Fruit fly (Drosophila melanogaster) whole organism, embryonic: ENCODE data around the gene CG6983.

ENCODE experiments used
- CG17568 ChIP-seq: fragments of 200-800 bp; sonication (Bioruptor generic); optimal IDR thresholded peaks from 2 replicates; lab custom pipeline; 2018; ENCODE audit warnings: missing biosample characterization, mild to moderate bottlenecking, missing genetic modification characterization, moderate library complexity
- CG17612 ChIP-seq: fragments of 200-800 bp; sonication (Bioruptor generic); IDR thresholded peaks from 2 replicates; pipeline ENCODE4 v1.3.6; 2022; ENCODE audit warnings: missing biosample characterization, missing genetic modification characterization
- CG6854 ChIP-seq: fragments of 200-800 bp; sonication (Bioruptor generic); optimal IDR thresholded peaks from 3 replicates; lab custom pipeline; 2017; ENCODE audit warnings: missing biosample characterization, mild to moderate bottlenecking, missing genetic modification characterization
- CG9797 ChIP-seq: fragments of 200-800 bp; sonication (Bioruptor generic); optimal IDR thresholded peaks from 3 replicates; lab custom pipeline; 2018; ENCODE audit warnings: missing biosample characterization, mild to moderate bottlenecking, missing genetic modification characterization
- MTF-1 ChIP-seq: fragments of 200-800 bp; sonication (Bioruptor generic); optimal IDR thresholded peaks from 2 replicates; lab custom pipeline; 2018; ENCODE audit warnings: missing biosample characterization, mild to moderate bottlenecking, missing genetic modification characterization, borderline replicate concordance
- Myb ChIP-seq: fragments of 200-800 bp; sonication (Bioruptor generic); optimal IDR thresholded peaks from 2 replicates; lab custom pipeline; 2016; ENCODE audit warnings: missing biosample characterization, missing genetic modification characterization
- Spps ChIP-seq: fragments of 200-800 bp; sonication (Bioruptor generic); optimal IDR thresholded peaks from 2 replicates; lab custom pipeline; 2018; ENCODE audit warnings: missing biosample characterization, mild to moderate bottlenecking, missing genetic modification characterization
- Trl ChIP-seq, 3 experiments: fragments of >200 bp in 2 of 3; fragments of 200-800 bp in 1 of 3; sonication (Bioruptor generic) in 1 of 3; optimal IDR thresholded peaks; 2 replicates in 1 of 3; 3 replicates in 2 of 3; lab custom pipeline; 2016 to 2017; ENCODE audit warnings: missing biosample characterization in 1 of 3, missing genetic modification characterization in 1 of 3
- btn ChIP-seq: fragments of 200-800 bp; sonication (Bioruptor generic); optimal IDR thresholded peaks from 2 replicates; lab custom pipeline; 2016; ENCODE audit warnings: missing biosample characterization, missing genetic modification characterization
- da ChIP-seq: fragments of 200-800 bp; sonication (Bioruptor generic); optimal IDR thresholded peaks from 2 replicates; lab custom pipeline; 2016; ENCODE audit warnings: missing biosample characterization, missing genetic modification characterization

dm6 chr3L:8456472-8457049 lies 7.4 kb upstream of the CG6983 start:
- no peak for TF ChIP-seq Myb (GFP tag; lab: Kevin White, UChicago)
- no peak for TF ChIP-seq Trl (optimal IDR thresholded peaks at IDR 0.05; lab: Kevin White, UChicago)
- no peak for TF ChIP-seq Trl (GFP tag; optimal IDR thresholded peaks at IDR 0.05; lab: Kevin White, UChicago)
- TF ChIP-seq da, result no peak
- TF ChIP-seq CG17612 (GFP tag; lab: Robert Waterston, UW), result no peak
- no peak for TF ChIP-seq MTF-1
- TF ChIP-seq CG9797, result no peak
- no peak for TF ChIP-seq CG6854 (GFP tag; lab: Kevin White, UChicago)
- no peak for TF ChIP-seq btn (GFP tag; lab: Kevin White, UChicago)
- no peak for TF ChIP-seq Spps (tag; lab: Kevin White, UChicago)
- no peak for TF ChIP-seq CG17568
